Fruit fly (Drosophila melanogaster): ENCODE data around the gene cpx.

dm6 chr3R:4254408-4254807 lies 25.6 kb upstream of the cpx start, which contains the start of gene TwdlV:
- no peak for TF ChIP-seq insv (optimal IDR thresholded peaks at IDR 0.05)
- no peak for TF ChIP-seq Myc (optimal IDR thresholded peaks at IDR 0.05)
- TF ChIP-seq psq (optimal IDR thresholded peaks at IDR 0.05) = no peak
- no peak for TF ChIP-seq h (optimal IDR thresholded peaks at IDR 0.05)
- no peak for TF ChIP-seq ttk (optimal IDR thresholded peaks at IDR 0.05)
- no peak for TF ChIP-seq Sin3A (optimal IDR thresholded peaks at IDR 0.05)

Data from Kc167 (cell line).